Worm (Caenorhabditis elegans) whole organism, late embryonic: Measurements from ENCODE around the gene F59A1.6.

Experiments used
- F13H6.1 ChIP-seq: sonication (generic microtip); optimal IDR thresholded peaks from 2 replicates; lab custom pipeline; 2016; ENCODE audit warnings: missing genetic modification characterization, missing compliant biosample characterization
- che-1 ChIP-seq: sonication (generic microtip); optimal IDR thresholded peaks from 2 replicates; lab custom pipeline; 2016; ENCODE audit warnings: mild to moderate bottlenecking, missing genetic modification characterization, missing compliant biosample characterization
- fkh-10 ChIP-seq: fragments of 150-350 bp; optimal IDR thresholded peaks from 2 replicates; lab custom pipeline; 2014; ENCODE audit warnings: missing biosample characterization, missing genetic modification reagents, missing genetic modification characterization
- lim-6 ChIP-seq: sonication (generic microtip); optimal IDR thresholded peaks from 2 replicates; lab custom pipeline; 2016; ENCODE audit warnings: missing genetic modification characterization, missing compliant biosample characterization

- TF ChIP-seq F13H6.1 (tag; lab: Kevin White, UChicago) (no peak), che-1 (no peak), fkh-10 (GFP tag; lab: Kevin White, UChicago) (no peak), lim-6 (no peak)
These were observed 6.0 kb downstream of the F59A1.6 start, which contains the start of gene F59A1.13 for ce11 chrV:17690922-17691321.
